Worm (Caenorhabditis elegans): ENCODE results near the gene K08B12.3.

DNA sequence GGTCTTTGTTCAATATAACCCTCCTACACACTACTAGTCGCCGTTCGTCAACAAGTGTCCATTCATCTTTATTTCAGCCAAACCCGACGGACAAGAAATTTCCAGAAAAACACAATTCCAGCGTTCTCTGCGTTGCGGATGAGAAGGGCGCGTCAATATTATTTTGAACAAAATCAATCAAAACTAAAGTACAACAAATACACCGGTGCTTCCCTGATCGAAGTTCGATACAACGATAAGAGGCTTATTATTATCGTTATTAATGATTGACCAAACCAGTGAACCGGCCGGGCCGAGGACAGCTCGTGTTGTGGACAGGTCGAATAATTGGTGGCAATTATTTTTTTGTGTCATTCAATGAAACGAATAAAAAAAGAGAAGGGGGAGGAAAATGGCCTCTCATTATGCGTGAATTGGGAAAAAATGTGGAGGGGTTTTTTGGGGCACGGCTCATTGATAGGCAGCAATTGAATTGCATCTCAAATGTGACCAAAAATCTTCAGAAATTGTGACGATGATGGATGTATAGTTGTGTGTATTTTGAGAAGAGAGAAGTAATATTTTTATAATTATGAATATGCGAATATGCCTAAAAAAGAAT is 4.2 kb upstream of the K08B12.3 start:
- no peak for TF ChIP-seq nhr-237 (tag; optimal IDR thresholded peaks at IDR 0.05)
- no peak for TF ChIP-seq elt-3 (tag; optimal IDR thresholded peaks at IDR 0.05)
- TF ChIP-seq lin-13 (tag; optimal IDR thresholded peaks at IDR 0.05), result no peak
- no peak for TF ChIP-seq ces-1 (GFP tag; optimal IDR thresholded peaks at IDR 0.05)
- no peak for TF ChIP-seq unc-62 (GFP tag; optimal IDR thresholded peaks at IDR 0.05)
- no peak for TF ChIP-seq ceh-83 (GFP tag; optimal IDR thresholded peaks at IDR 0.05)
- TF ChIP-seq snpc-4 (tag; optimal IDR thresholded peaks at IDR 0.05), result no peak
- TF ChIP-seq nhr-28 (tag; optimal IDR thresholded peaks at IDR 0.05), result no peak
- TF ChIP-seq elt-1 (tag; optimal IDR thresholded peaks at IDR 0.05; ENCODE audit: borderline replicate concordance, insufficient read depth), result no peak
- TF ChIP-seq pha-4 (tag; optimal IDR thresholded peaks at IDR 0.05), result no peak
- no peak for TF ChIP-seq nhr-12 (tag; optimal IDR thresholded peaks at IDR 0.05)
